Worm (Caenorhabditis elegans) whole organism, L1 larva: ENCODE results near the gene npp-5.

Experiments used
- C04F5.9 ChIP-seq: sonication (generic microtip); optimal IDR thresholded peaks from 2 replicates; lab custom pipeline; 2016; ENCODE audit warnings: missing genetic modification characterization, missing compliant biosample characterization
- C16A3.4 ChIP-seq: fragments of 150-350 bp; optimal IDR thresholded peaks from 2 replicates; lab custom pipeline; 2014; ENCODE audit warnings: missing biosample characterization, missing genetic modification characterization
- Y116A8C.19 ChIP-seq: sonication (generic microtip); optimal IDR thresholded peaks from 2 replicates; lab custom pipeline; 2016; ENCODE audit warnings: missing compliant biosample characterization, missing genetic modification characterization, borderline replicate concordance
- aha-1 ChIP-seq: fragments of 150-350 bp; optimal IDR thresholded peaks from 2 replicates; lab custom pipeline; 2014; ENCODE audit warnings: missing biosample characterization, missing genetic modification characterization
- alr-1 ChIP-seq: fragments of 200-800 bp; sonication (Bioruptor generic); optimal IDR thresholded peaks from 2 replicates; lab custom pipeline; 2018; ENCODE audit warnings: borderline replicate concordance, mild to moderate bottlenecking, missing genetic modification characterization, missing compliant biosample characterization
- blmp-1 ChIP-seq: fragments of 150-350 bp; optimal IDR thresholded peaks from 2 replicates; lab custom pipeline; 2014; ENCODE audit warnings: missing biosample characterization, missing genetic modification characterization
- ceh-8 ChIP-seq: fragments of 200-800 bp; sonication (Bioruptor generic); optimal IDR thresholded peaks from 2 replicates; lab custom pipeline; 2018; ENCODE audit warnings: mild to moderate bottlenecking, missing genetic modification characterization, moderate library complexity, missing compliant biosample characterization
- ceh-88 ChIP-seq: fragments of 200-800 bp; sonication (Bioruptor generic); IDR thresholded peaks from 2 replicates; pipeline ENCODE4 v1.3.6; 2022; ENCODE audit warnings: missing genetic modification characterization, missing compliant biosample characterization
- ceh-90 ChIP-seq: sonication (generic microtip); optimal IDR thresholded peaks from 2 replicates; lab custom pipeline; 2016; ENCODE audit warnings: missing genetic modification characterization, missing compliant biosample characterization
- ces-1 ChIP-seq: fragments of 150-350 bp; optimal IDR thresholded peaks from 2 replicates; lab custom pipeline; 2014; ENCODE audit warnings: missing biosample characterization, missing genetic modification reagents, missing genetic modification characterization
- dpl-1 ChIP-seq, 3 experiments: fragments of 150-350 bp in 2 of 3; sonication (generic microtip) in 1 of 3; optimal IDR thresholded peaks; 2 replicates each; lab custom pipeline; 2014 to 2017; ENCODE audit warnings: missing biosample characterization in 3 of 3, missing genetic modification characterization in 3 of 3, missing genetic modification reagents in 3 of 3
- efl-3 ChIP-seq: fragments of 200-800 bp; sonication (Bioruptor generic); optimal IDR thresholded peaks from 2 replicates; lab custom pipeline; 2018; ENCODE audit warnings: mild to moderate bottlenecking, missing genetic modification characterization, missing compliant biosample characterization
- egl-27 ChIP-seq, 2 experiments: fragments of 150-350 bp in 1 of 2; sonication (generic microtip); optimal IDR thresholded peaks; 3 replicates each; lab custom pipeline; 2017 to 2018; ENCODE audit warnings: missing biosample characterization in 2 of 2, missing genetic modification characterization in 2 of 2, missing genetic modification reagents in 2 of 2
- elt-2 ChIP-seq: sonication (generic microtip); optimal IDR thresholded peaks from 2 replicates; lab custom pipeline; 2016; ENCODE audit warnings: missing genetic modification characterization, mild to moderate bottlenecking, inconsistent platforms, missing compliant biosample characterization, missing genetic modification reagents
- elt-3 ChIP-seq, 6 experiments: fragments of 150-350 bp in 1 of 6; sonication (generic microtip); optimal IDR thresholded peaks; 2 replicates each; lab custom pipeline; 2017 to 2018; ENCODE audit warnings: missing biosample characterization in 6 of 6, missing genetic modification characterization in 6 of 6, inconsistent platforms in 1 of 6
- fkh-10 ChIP-seq: sonication (generic microtip); optimal IDR thresholded peaks from 2 replicates; lab custom pipeline; 2017; ENCODE audit warnings: missing biosample characterization, missing genetic modification reagents, missing genetic modification characterization
- fkh-8 ChIP-seq: sonication (generic microtip); optimal IDR thresholded peaks from 2 replicates; lab custom pipeline; 2016; ENCODE audit warnings: mild to moderate bottlenecking, missing genetic modification characterization, missing compliant biosample characterization
- fos-1 ChIP-seq: fragments of 150-350 bp; optimal IDR thresholded peaks from 2 replicates; lab custom pipeline; 2014; ENCODE audit warnings: missing biosample characterization, missing genetic modification characterization
- grh-1 ChIP-seq: fragments of 200-800 bp; sonication (Bioruptor generic); IDR thresholded peaks from 2 replicates; pipeline ENCODE4 v1.3.6; 2022; ENCODE audit warnings: missing genetic modification reagents, missing genetic modification characterization, missing compliant biosample characterization
- hlh-17 ChIP-seq: fragments of 200-800 bp; sonication (Bioruptor generic); optimal IDR thresholded peaks from 2 replicates; lab custom pipeline; 2018; ENCODE audit warnings: missing genetic modification characterization, mild to moderate bottlenecking, missing compliant biosample characterization, moderate library complexity, borderline replicate concordance
- hlh-4 ChIP-seq: sonication (generic microtip); optimal IDR thresholded peaks from 2 replicates; lab custom pipeline; 2016; ENCODE audit warnings: mild to moderate bottlenecking, missing genetic modification characterization, missing compliant biosample characterization
- hpl-2 ChIP-seq: fragments of 150-350 bp; optimal IDR thresholded peaks from 2 replicates; lab custom pipeline; 2014; ENCODE audit warnings: missing biosample characterization, missing genetic modification reagents, missing genetic modification characterization
- jun-1 ChIP-seq: fragments of 150-350 bp; optimal IDR thresholded peaks from 2 replicates; lab custom pipeline; 2014; ENCODE audit warnings: missing biosample characterization, missing genetic modification reagents, missing genetic modification characterization
- lin-13 ChIP-seq: fragments of 150-350 bp; optimal IDR thresholded peaks from 2 replicates; lab custom pipeline; 2014; ENCODE audit warnings: missing biosample characterization, missing genetic modification reagents, missing genetic modification characterization
- lin-14 ChIP-seq: fragments of 200-800 bp; sonication (Bioruptor generic); optimal IDR thresholded peaks from 2 replicates; lab custom pipeline; 2018; ENCODE audit warnings: mild to moderate bottlenecking, missing genetic modification characterization, moderate library complexity, missing compliant biosample characterization
- lin-15B ChIP-seq: fragments of 150-350 bp; sonication (generic microtip); optimal IDR thresholded peaks from 3 replicates; lab custom pipeline; 2014; ENCODE audit warnings: missing biosample characterization, missing genetic modification characterization
- lin-35 ChIP-seq, 2 experiments: fragments of 150-350 bp; optimal IDR thresholded peaks; 2 replicates each; lab custom pipeline; 2014; ENCODE audit warnings: missing biosample characterization in 2 of 2, missing genetic modification characterization in 2 of 2, missing genetic modification reagents in 2 of 2
- lin-39 ChIP-seq: fragments of 150-350 bp; optimal IDR thresholded peaks from 2 replicates; lab custom pipeline; 2014; ENCODE audit warnings: missing biosample characterization, missing genetic modification reagents, missing genetic modification characterization
- lir-3 ChIP-seq: sonication (generic microtip); optimal IDR thresholded peaks from 2 replicates; lab custom pipeline; 2016; ENCODE audit warnings: mild to moderate bottlenecking, missing genetic modification characterization, moderate library complexity, missing compliant biosample characterization; ENCODE audit not compliant: poor library complexity
- lsy-2 ChIP-seq, 2 experiments: fragments of 150-350 bp; optimal IDR thresholded peaks; 2 replicates each; lab custom pipeline; 2014; ENCODE audit warnings: missing biosample characterization in 2 of 2, missing genetic modification characterization in 2 of 2
- mdl-1 ChIP-seq, 2 experiments: fragments of 150-350 bp; optimal IDR thresholded peaks; 2 replicates each; lab custom pipeline; 2014 to 2017; ENCODE audit warnings: missing biosample characterization in 2 of 2, missing genetic modification characterization in 2 of 2, inconsistent platforms in 1 of 2
- mep-1 ChIP-seq: fragments of 150-350 bp; optimal IDR thresholded peaks from 2 replicates; lab custom pipeline; 2014; ENCODE audit warnings: missing biosample characterization, missing genetic modification characterization
- nhr-11 ChIP-seq: fragments of 150-350 bp; optimal IDR thresholded peaks from 2 replicates; lab custom pipeline; 2014; ENCODE audit warnings: missing biosample characterization, missing genetic modification characterization
- nhr-19 ChIP-seq: fragments of 200-800 bp; sonication (Bioruptor generic); conservative IDR thresholded peaks from 2 replicates; pipeline ENCODE4 v1.3.6; 2022; ENCODE audit warnings: missing genetic modification characterization, missing compliant biosample characterization
- nhr-28 ChIP-seq: fragments of 150-350 bp; optimal IDR thresholded peaks from 2 replicates; lab custom pipeline; 2014; ENCODE audit warnings: missing biosample characterization, missing genetic modification characterization
- nhr-71 ChIP-seq: sonication (generic microtip); optimal IDR thresholded peaks from 2 replicates; lab custom pipeline; 2016; ENCODE audit warnings: mild to moderate bottlenecking, missing genetic modification characterization, moderate library complexity, missing compliant biosample characterization
- nhr-76 ChIP-seq: sonication (generic microtip); optimal IDR thresholded peaks from 2 replicates; lab custom pipeline; 2017; ENCODE audit warnings: missing biosample characterization, missing genetic modification characterization
- nhr-77 ChIP-seq: fragments of 150-350 bp; optimal IDR thresholded peaks from 2 replicates; lab custom pipeline; 2014; ENCODE audit warnings: missing biosample characterization, missing genetic modification characterization
- nhr-85 ChIP-seq: sonication (generic microtip); peaks from one replicate; lab custom pipeline; 2016; ENCODE audit warnings: missing genetic modification characterization, inconsistent platforms, missing compliant biosample characterization
- pqm-1 ChIP-seq: sonication (generic microtip); optimal IDR thresholded peaks from 3 replicates; lab custom pipeline; 2017; ENCODE audit warnings: missing biosample characterization, missing genetic modification characterization
- rnt-1 ChIP-seq: sonication (generic microtip); optimal IDR thresholded peaks from 2 replicates; lab custom pipeline; 2016; ENCODE audit warnings: mild to moderate bottlenecking, missing genetic modification characterization, moderate library complexity, missing compliant biosample characterization
- skn-1 ChIP-seq: fragments of 150-350 bp; optimal IDR thresholded peaks from 2 replicates; lab custom pipeline; 2014; ENCODE audit warnings: missing biosample characterization, missing genetic modification characterization
- snpc-4 ChIP-seq: fragments of 150-350 bp; optimal IDR thresholded peaks from 2 replicates; lab custom pipeline; 2014; ENCODE audit warnings: missing biosample characterization, missing genetic modification characterization
- sox-4 ChIP-seq: sonication (generic microtip); optimal IDR thresholded peaks from 2 replicates; lab custom pipeline; 2016; ENCODE audit warnings: missing genetic modification characterization, missing compliant biosample characterization
- sptf-1 ChIP-seq: fragments of 150-350 bp; optimal IDR thresholded peaks from 2 replicates; lab custom pipeline; 2014; ENCODE audit warnings: missing biosample characterization, missing genetic modification characterization
- sup-37 ChIP-seq: fragments of 200-800 bp; sonication (Bioruptor generic); optimal IDR thresholded peaks from 2 replicates; lab custom pipeline; 2018; ENCODE audit warnings: mild to moderate bottlenecking, missing genetic modification characterization, missing compliant biosample characterization
- tbx-2 ChIP-seq: sonication (generic microtip); optimal IDR thresholded peaks from 2 replicates; lab custom pipeline; 2016; ENCODE audit warnings: missing genetic modification characterization, missing compliant biosample characterization
- unc-130 ChIP-seq: fragments of 150-350 bp; optimal IDR thresholded peaks from 2 replicates; lab custom pipeline; 2017; ENCODE audit warnings: missing biosample characterization, missing genetic modification characterization, inconsistent platforms
- unc-30 ChIP-seq: sonication (generic microtip); optimal IDR thresholded peaks from 2 replicates; lab custom pipeline; 2017; ENCODE audit warnings: missing biosample characterization, missing genetic modification characterization
- unc-86 ChIP-seq: sonication (generic microtip); optimal IDR thresholded peaks from 2 replicates; lab custom pipeline; 2016; ENCODE audit warnings: missing genetic modification characterization, missing compliant biosample characterization
- unc-98 ChIP-seq: fragments of 200-800 bp; sonication (Bioruptor generic); IDR thresholded peaks from 2 replicates; pipeline ENCODE4 v1.3.6; 2022; ENCODE audit warnings: missing genetic modification characterization, missing compliant biosample characterization
- zag-1 ChIP-seq: fragments of 150-350 bp; optimal IDR thresholded peaks from 2 replicates; lab custom pipeline; 2014; ENCODE audit warnings: missing biosample characterization, missing genetic modification characterization
- zip-4 ChIP-seq: fragments of 200-800 bp; sonication (Bioruptor generic); optimal IDR thresholded peaks from 2 replicates; lab custom pipeline; 2018; ENCODE audit warnings: mild to moderate bottlenecking, missing genetic modification characterization, moderate library complexity, missing compliant biosample characterization
- ztf-4 ChIP-seq: fragments of 150-350 bp; optimal IDR thresholded peaks from 2 replicates; lab custom pipeline; 2014; ENCODE audit warnings: missing biosample characterization, missing genetic modification characterization

The npp-5 gene

DNA sequence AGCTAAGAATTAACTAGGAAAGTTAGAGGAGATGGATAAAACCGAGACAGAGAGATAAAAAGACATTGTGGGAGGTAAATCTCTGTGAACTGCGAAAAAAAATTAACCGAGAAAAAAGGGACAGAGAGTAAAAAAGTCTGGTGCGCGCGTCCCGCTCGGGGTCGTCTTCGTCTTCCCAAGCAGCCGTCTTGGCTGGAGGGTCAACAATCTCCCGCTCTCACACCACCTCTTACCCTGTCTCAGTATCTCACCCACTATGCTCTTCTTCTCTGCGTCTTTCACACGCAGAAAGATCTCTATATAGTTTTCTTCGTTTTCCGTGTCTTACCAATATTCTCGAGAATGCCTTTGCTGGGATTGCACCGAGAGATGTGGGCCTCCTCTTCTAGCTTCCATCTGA lies 33.1 kb upstream of the npp-5 start (continued):
- TF ChIP-seq hlh-4 (no peak), nhr-76 (no peak), hlh-17 (GFP tag; lab: Kevin White, UChicago) (no peak), nhr-71 (peak; percentile 71), mep-1 (tag; lab: Kevin White, UChicago) (peak; percentile 16), fos-1 (tag; lab: Kevin White, UChicago) (peak; percentile 37), nhr-19 (GFP tag; lab: Robert Waterston, UW) (peak; percentile 26; the same call in 1 of the 2 replicates), fkh-10 (GFP tag; lab: Kevin White, UChicago) (no peak), zag-1 (tag; lab: Kevin White, UChicago) (no peak), nhr-77 (peak; percentile 46), alr-1 (no peak), ces-1 (GFP tag; lab: Kevin White, UChicago) (no peak), sptf-1 (tag; lab: Kevin White, UChicago) (no peak), grh-1 (no peak), egl-27 (tag; optimal IDR thresholded peaks at IDR 0.05; lab: Kevin White, UChicago) (peak; percentile 4 to 10), rnt-1 (tag; lab: Kevin White, UChicago) (peak; percentile 49), elt-3 (tag; optimal IDR thresholded peaks at IDR 0.05; lab: Kevin White, UChicago) (peak in 3 of 6 experiments; percentile 47 to 51 (median 49)), blmp-1 (tag; lab: Kevin White, UChicago) (peak; percentile 59), lin-39 (tag; lab: Kevin White, UChicago) (no peak), dpl-1 (GFP tag; optimal IDR thresholded peaks at IDR 0.05; lab: Kevin White, UChicago) (no peak), unc-98 (GFP tag; lab: Robert Waterston, UW) (no peak), C04F5.9 (tag; lab: Kevin White, UChicago) (no peak), ztf-4 (tag; lab: Kevin White, UChicago) (no peak), hpl-2 (GFP tag; lab: Kevin White, UChicago) (no peak), ceh-88 (GFP tag; lab: Robert Waterston, UW) (no peak), C16A3.4 (tag; lab: Kevin White, UChicago) (peak; percentile 17), jun-1 (peak; percentile 15), snpc-4 (tag; lab: Kevin White, UChicago) (no peak), lin-14 (GFP tag; lab: Kevin White, UChicago) (peak; percentile 86), elt-2 (tag; lab: Kevin White, UChicago) (no peak), ceh-8 (GFP tag; lab: Kevin White, UChicago) (no peak), unc-86 (tag; lab: Kevin White, UChicago) (no peak), nhr-85 (tag; lab: Kevin White, UChicago) (peak; percentile 86), zip-4 (GFP tag; lab: Kevin White, UChicago) (no peak), lin-35 (GFP tag; optimal IDR thresholded peaks at IDR 0.05; lab: Kevin White, UChicago) (peak; percentile 38 to 42), aha-1 (no peak), pqm-1 (tag; lab: Kevin White, UChicago) (no peak), lir-3 (tag; lab: Kevin White, UChicago) (no peak), Y116A8C.19 (no peak), sox-4 (no peak), lin-15B (tag; lab: Kevin White, UChicago) (no peak), efl-3 (GFP tag; lab: Kevin White, UChicago) (no peak), lsy-2 (tag; optimal IDR thresholded peaks at IDR 0.05; lab: Kevin White, UChicago) (peak; percentile 15 to 57), nhr-11 (tag; lab: Kevin White, UChicago) (no peak), skn-1 (tag; lab: Kevin White, UChicago) (peak; percentile 44), tbx-2 (tag; lab: Kevin White, UChicago) (peak; percentile 48), fkh-8 (tag; lab: Kevin White, UChicago) (peak; percentile 57), nhr-28 (tag; lab: Kevin White, UChicago) (no peak), mdl-1 (tag; optimal IDR thresholded peaks at IDR 0.05; lab: Kevin White, UChicago) (peak in 1 of 2 experiments; percentile 33), unc-130 (tag; lab: Kevin White, UChicago) (peak; percentile 22), lin-13 (GFP tag; lab: Kevin White, UChicago) (peak; percentile 18), ceh-90 (tag; lab: Kevin White, UChicago) (no peak), unc-30 (tag; lab: Kevin White, UChicago) (no peak), sup-37 (GFP tag; lab: Kevin White, UChicago) (no peak)
